Worm (Caenorhabditis elegans) whole organism, L1 larva: Measurements from ENCODE around the gene pqn-16.

Source experiments
- C04F5.9 ChIP-seq: sonication (generic microtip); optimal IDR thresholded peaks from 2 replicates; lab custom pipeline; 2016; ENCODE audit warnings: missing genetic modification characterization, missing compliant biosample characterization
- C16A3.4 ChIP-seq: fragments of 150-350 bp; optimal IDR thresholded peaks from 2 replicates; lab custom pipeline; 2014; ENCODE audit warnings: missing biosample characterization, missing genetic modification characterization
- C34B4.2 ChIP-seq: sonication (generic microtip); optimal IDR thresholded peaks from 2 replicates; lab custom pipeline; 2017; ENCODE audit warnings: mild to moderate bottlenecking, missing genetic modification characterization, missing compliant biosample characterization
- aly-2 ChIP-seq: fragments of 150-350 bp; optimal IDR thresholded peaks from 2 replicates; lab custom pipeline; 2014; ENCODE audit warnings: missing biosample characterization, missing genetic modification characterization
- ama-1 ChIP-seq: fragments of 150-350 bp; optimal IDR thresholded peaks from 2 replicates; lab custom pipeline; 2014
- ceh-63 ChIP-seq: fragments of 200-800 bp; sonication (Bioruptor generic); optimal IDR thresholded peaks from 2 replicates; lab custom pipeline; 2018; ENCODE audit warnings: mild to moderate bottlenecking, missing genetic modification characterization, missing compliant biosample characterization
- ceh-8 ChIP-seq: fragments of 200-800 bp; sonication (Bioruptor generic); optimal IDR thresholded peaks from 2 replicates; lab custom pipeline; 2018; ENCODE audit warnings: mild to moderate bottlenecking, missing genetic modification characterization, moderate library complexity, missing compliant biosample characterization
- ceh-82 ChIP-seq, 3 experiments: fragments of 150-350 bp in 1 of 3; sonication (generic microtip) in 2 of 3; optimal IDR thresholded peaks; 2 replicates each; lab custom pipeline; 2014 to 2017; ENCODE audit warnings: missing biosample characterization in 3 of 3, missing genetic modification characterization in 3 of 3
- ceh-90 ChIP-seq: sonication (generic microtip); optimal IDR thresholded peaks from 2 replicates; lab custom pipeline; 2016; ENCODE audit warnings: missing genetic modification characterization, missing compliant biosample characterization
- ces-1 ChIP-seq: fragments of 150-350 bp; optimal IDR thresholded peaks from 2 replicates; lab custom pipeline; 2014; ENCODE audit warnings: missing biosample characterization, missing genetic modification reagents, missing genetic modification characterization
- dpl-1 ChIP-seq, 3 experiments: fragments of 150-350 bp in 2 of 3; sonication (generic microtip) in 1 of 3; optimal IDR thresholded peaks; 2 replicates each; lab custom pipeline; 2014 to 2017; ENCODE audit warnings: missing biosample characterization in 3 of 3, missing genetic modification characterization in 3 of 3, missing genetic modification reagents in 3 of 3
- dsc-1 ChIP-seq: sonication (generic microtip); optimal IDR thresholded peaks from 2 replicates; lab custom pipeline; 2016; ENCODE audit warnings: mild to moderate bottlenecking, missing genetic modification characterization, missing compliant biosample characterization
- efl-1 ChIP-seq, 4 experiments: fragments of 150-350 bp; optimal IDR thresholded peaks in 3 of 4; peaks in 1 of 4; 1 replicate in 1 of 4; 2 replicates in 3 of 4; lab custom pipeline; 2014; ENCODE audit warnings: missing biosample characterization in 2 of 4, missing genetic modification characterization in 2 of 4, missing genetic modification reagents in 2 of 4
- elt-3 ChIP-seq, 6 experiments: fragments of 150-350 bp in 1 of 6; sonication (generic microtip); optimal IDR thresholded peaks; 2 replicates each; lab custom pipeline; 2017 to 2018; ENCODE audit warnings: missing biosample characterization in 6 of 6, missing genetic modification characterization in 6 of 6, inconsistent platforms in 1 of 6
- ets-5 ChIP-seq: fragments of 200-800 bp; sonication (Bioruptor generic); IDR thresholded peaks from 2 replicates; pipeline ENCODE4 v1.3.6; 2022; ENCODE audit warnings: missing genetic modification characterization, missing compliant biosample characterization
- fkh-10 ChIP-seq: sonication (generic microtip); optimal IDR thresholded peaks from 2 replicates; lab custom pipeline; 2017; ENCODE audit warnings: missing biosample characterization, missing genetic modification reagents, missing genetic modification characterization
- fkh-4 ChIP-seq: sonication (generic microtip); optimal IDR thresholded peaks from 2 replicates; lab custom pipeline; 2016; ENCODE audit warnings: missing compliant biosample characterization, missing genetic modification characterization, borderline replicate concordance
- fkh-8 ChIP-seq: sonication (generic microtip); optimal IDR thresholded peaks from 2 replicates; lab custom pipeline; 2016; ENCODE audit warnings: mild to moderate bottlenecking, missing genetic modification characterization, missing compliant biosample characterization
- hlh-17 ChIP-seq: fragments of 200-800 bp; sonication (Bioruptor generic); optimal IDR thresholded peaks from 2 replicates; lab custom pipeline; 2018; ENCODE audit warnings: missing genetic modification characterization, mild to moderate bottlenecking, missing compliant biosample characterization, moderate library complexity, borderline replicate concordance
- hpl-2 ChIP-seq: fragments of 150-350 bp; optimal IDR thresholded peaks from 2 replicates; lab custom pipeline; 2014; ENCODE audit warnings: missing biosample characterization, missing genetic modification reagents, missing genetic modification characterization
- isw-1 ChIP-seq: fragments of 200-800 bp; sonication (Bioruptor generic); IDR thresholded peaks from 2 replicates; pipeline ENCODE4 v1.3.6; 2022; ENCODE audit warnings: missing genetic modification characterization, missing compliant biosample characterization
- jun-1 ChIP-seq: fragments of 150-350 bp; optimal IDR thresholded peaks from 2 replicates; lab custom pipeline; 2014; ENCODE audit warnings: missing biosample characterization, missing genetic modification reagents, missing genetic modification characterization
- lin-13 ChIP-seq: fragments of 150-350 bp; optimal IDR thresholded peaks from 2 replicates; lab custom pipeline; 2014; ENCODE audit warnings: missing biosample characterization, missing genetic modification reagents, missing genetic modification characterization
- lin-14 ChIP-seq: fragments of 200-800 bp; sonication (Bioruptor generic); optimal IDR thresholded peaks from 2 replicates; lab custom pipeline; 2018; ENCODE audit warnings: mild to moderate bottlenecking, missing genetic modification characterization, moderate library complexity, missing compliant biosample characterization
- lin-15B ChIP-seq: fragments of 150-350 bp; sonication (generic microtip); optimal IDR thresholded peaks from 3 replicates; lab custom pipeline; 2014; ENCODE audit warnings: missing biosample characterization, missing genetic modification characterization
- lin-35 ChIP-seq, 2 experiments: fragments of 150-350 bp; optimal IDR thresholded peaks; 2 replicates each; lab custom pipeline; 2014; ENCODE audit warnings: missing biosample characterization in 2 of 2, missing genetic modification characterization in 2 of 2, missing genetic modification reagents in 2 of 2
- lir-3 ChIP-seq: sonication (generic microtip); optimal IDR thresholded peaks from 2 replicates; lab custom pipeline; 2016; ENCODE audit warnings: mild to moderate bottlenecking, missing genetic modification characterization, moderate library complexity, missing compliant biosample characterization; ENCODE audit not compliant: poor library complexity
- mab-9 ChIP-seq: fragments of 200-800 bp; sonication (Bioruptor generic); IDR thresholded peaks from 2 replicates; pipeline ENCODE4 v1.3.6; 2022; ENCODE audit warnings: missing genetic modification reagents, missing genetic modification characterization, missing compliant biosample characterization
- mdl-1 ChIP-seq, 2 experiments: fragments of 150-350 bp; optimal IDR thresholded peaks; 2 replicates each; lab custom pipeline; 2014 to 2017; ENCODE audit warnings: missing biosample characterization in 2 of 2, missing genetic modification characterization in 2 of 2, inconsistent platforms in 1 of 2
- nhr-11 ChIP-seq: fragments of 150-350 bp; optimal IDR thresholded peaks from 2 replicates; lab custom pipeline; 2014; ENCODE audit warnings: missing biosample characterization, missing genetic modification characterization
- nhr-12 ChIP-seq: sonication (generic microtip); optimal IDR thresholded peaks from 2 replicates; lab custom pipeline; 2017; ENCODE audit warnings: missing biosample characterization, missing genetic modification characterization
- nhr-19 ChIP-seq: fragments of 200-800 bp; sonication (Bioruptor generic); conservative IDR thresholded peaks from 2 replicates; pipeline ENCODE4 v1.3.6; 2022; ENCODE audit warnings: missing genetic modification characterization, missing compliant biosample characterization
- nhr-20 ChIP-seq: sonication (generic microtip); optimal IDR thresholded peaks from 2 replicates; lab custom pipeline; 2016; ENCODE audit warnings: mild to moderate bottlenecking, missing genetic modification characterization, missing compliant biosample characterization
- nhr-237 ChIP-seq: fragments of 150-350 bp; optimal IDR thresholded peaks from 2 replicates; lab custom pipeline; 2014; ENCODE audit warnings: missing biosample characterization, missing genetic modification characterization
- nhr-28 ChIP-seq: fragments of 150-350 bp; optimal IDR thresholded peaks from 2 replicates; lab custom pipeline; 2014; ENCODE audit warnings: missing biosample characterization, missing genetic modification characterization
- nhr-47 ChIP-seq: sonication (generic microtip); optimal IDR thresholded peaks from 2 replicates; lab custom pipeline; 2016; ENCODE audit warnings: mild to moderate bottlenecking, missing genetic modification characterization, moderate library complexity, missing compliant biosample characterization
- nhr-71 ChIP-seq: sonication (generic microtip); optimal IDR thresholded peaks from 2 replicates; lab custom pipeline; 2016; ENCODE audit warnings: mild to moderate bottlenecking, missing genetic modification characterization, moderate library complexity, missing compliant biosample characterization
- nhr-84 ChIP-seq: sonication (generic microtip); optimal IDR thresholded peaks from 2 replicates; lab custom pipeline; 2017; ENCODE audit warnings: missing biosample characterization, missing genetic modification characterization
- nhr-85 ChIP-seq: sonication (generic microtip); peaks from one replicate; lab custom pipeline; 2016; ENCODE audit warnings: missing genetic modification characterization, inconsistent platforms, missing compliant biosample characterization
- nhr-90 ChIP-seq: sonication (generic microtip); optimal IDR thresholded peaks from 2 replicates; lab custom pipeline; 2016; ENCODE audit warnings: mild to moderate bottlenecking, missing genetic modification characterization, missing compliant biosample characterization; ENCODE audit not compliant: poor library complexity
- pag-3 ChIP-seq: sonication (generic microtip); optimal IDR thresholded peaks from 2 replicates; lab custom pipeline; 2017; ENCODE audit warnings: missing genetic modification characterization, mild to moderate bottlenecking, missing compliant biosample characterization, antibody characterized with exemption, borderline replicate concordance; ENCODE audit not compliant: insufficient read depth
- skn-1 ChIP-seq: fragments of 150-350 bp; optimal IDR thresholded peaks from 2 replicates; lab custom pipeline; 2014; ENCODE audit warnings: missing biosample characterization, missing genetic modification characterization
- snu-23 ChIP-seq: sonication (generic microtip); optimal IDR thresholded peaks from 2 replicates; lab custom pipeline; 2016; ENCODE audit warnings: missing genetic modification characterization, missing compliant biosample characterization
- sox-4 ChIP-seq: sonication (generic microtip); optimal IDR thresholded peaks from 2 replicates; lab custom pipeline; 2016; ENCODE audit warnings: missing genetic modification characterization, missing compliant biosample characterization
- tbx-2 ChIP-seq: sonication (generic microtip); optimal IDR thresholded peaks from 2 replicates; lab custom pipeline; 2016; ENCODE audit warnings: missing genetic modification characterization, missing compliant biosample characterization
- unc-98 ChIP-seq: fragments of 200-800 bp; sonication (Bioruptor generic); IDR thresholded peaks from 2 replicates; pipeline ENCODE4 v1.3.6; 2022; ENCODE audit warnings: missing genetic modification characterization, missing compliant biosample characterization
- vab-15 ChIP-seq: sonication (generic microtip); optimal IDR thresholded peaks from 2 replicates; lab custom pipeline; 2017; ENCODE audit warnings: missing genotype, mild to moderate bottlenecking, missing genetic modification characterization, missing compliant biosample characterization
- xbp-1 ChIP-seq: sonication (generic microtip); optimal IDR thresholded peaks from 2 replicates; lab custom pipeline; 2016; ENCODE audit warnings: missing genetic modification characterization, missing compliant biosample characterization
- ztf-11 ChIP-seq, 2 experiments: sonication (generic microtip); optimal IDR thresholded peaks; 2 replicates each; lab custom pipeline; 2016 to 2017; ENCODE audit warnings: missing genetic modification characterization in 2 of 2, missing biosample characterization in 1 of 2, missing compliant biosample characterization in 1 of 2

pqn-16 gene

DNA sequence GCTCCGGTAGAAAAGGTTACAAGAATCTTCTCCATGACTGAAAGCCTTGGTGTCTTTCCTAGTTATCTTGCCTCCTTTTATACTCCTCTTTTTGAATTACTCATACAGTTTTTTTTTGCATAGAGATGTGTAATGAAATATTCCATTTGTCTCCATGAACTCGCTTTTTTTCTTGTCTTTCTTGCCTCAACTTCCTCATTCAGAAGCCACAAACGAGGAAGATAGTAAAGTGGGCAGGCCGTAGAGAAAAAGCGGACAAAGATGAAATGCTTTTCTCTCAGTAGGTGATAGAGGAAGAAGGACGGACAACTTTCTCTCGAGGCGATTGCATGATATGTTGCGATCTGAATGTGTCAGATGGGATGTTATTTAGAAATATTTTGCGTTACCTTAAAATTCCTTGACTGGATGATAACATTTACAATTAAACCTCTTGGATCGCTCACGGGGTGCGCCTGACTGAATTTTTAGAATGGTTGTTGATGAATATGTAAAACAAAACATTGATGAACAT, 10.9 kb upstream of the pqn-16 start, which contains the start of gene col-145 (continued):
- TF ChIP-seq nhr-12 (no peak), elt-3 (tag; optimal IDR thresholded peaks at IDR 0.05; lab: Kevin White, UChicago) (peak in 1 of 6 experiments; percentile 6), tbx-2 (tag; lab: Kevin White, UChicago) (no peak), lir-3 (tag; lab: Kevin White, UChicago) (no peak), isw-1 (GFP tag; lab: Robert Waterston, UW) (no peak), nhr-85 (peak; percentile 5), fkh-4 (tag; lab: Kevin White, UChicago) (no peak), dsc-1 (tag; lab: Kevin White, UChicago) (no peak), nhr-11 (no peak), hpl-2 (no peak), ces-1 (GFP tag; lab: Kevin White, UChicago) (no peak), lin-13 (no peak), nhr-90 (no peak), unc-98 (GFP tag; lab: Robert Waterston, UW) (no peak), fkh-10 (no peak), pag-3 (tag; lab: Kevin White, UChicago) (no peak)

DNA sequence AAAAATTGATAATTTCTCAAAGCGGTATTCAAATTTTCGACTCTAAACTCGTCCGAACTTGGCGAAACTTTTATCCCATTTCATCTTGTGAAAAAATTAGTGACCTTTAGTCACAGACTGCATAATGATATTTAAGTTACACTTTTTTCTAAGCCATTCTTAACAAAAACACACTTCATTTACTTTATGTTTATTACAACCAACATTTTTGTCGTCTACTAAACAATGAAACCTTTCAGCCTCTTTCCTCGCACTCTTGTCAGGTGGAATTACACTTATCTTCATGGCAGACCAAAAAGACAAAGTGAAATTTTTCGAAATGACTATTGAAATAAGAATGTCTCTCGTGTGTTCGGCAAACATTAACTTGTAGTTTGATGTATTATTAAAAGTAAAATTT, 10.0 kb upstream of the pqn-16 start:
- TF ChIP-seq nhr-11 (no peak), vab-15 (tag; lab: Kevin White, UChicago) (no peak), C16A3.4 (tag; lab: Kevin White, UChicago) (no peak), nhr-237 (no peak), ztf-11 (tag; optimal IDR thresholded peaks at IDR 0.05; lab: Kevin White, UChicago) (no peak), nhr-71 (tag; lab: Kevin White, UChicago) (peak; percentile 50), nhr-84 (no peak), dsc-1 (tag; lab: Kevin White, UChicago) (no peak), C34B4.2 (no peak), ceh-63 (no peak), nhr-20 (tag; lab: Kevin White, UChicago) (no peak), nhr-19 (GFP tag; lab: Robert Waterston, UW) (0 out of 2 replicates have a peak, but pooled peaks have one; percentile 5), ceh-90 (tag; lab: Kevin White, UChicago) (no peak), C04F5.9 (tag; lab: Kevin White, UChicago) (no peak), fkh-8 (no peak), nhr-85 (peak; percentile 70), sox-4 (tag; lab: Kevin White, UChicago) (no peak), ceh-8 (GFP tag; lab: Kevin White, UChicago) (no peak), aly-2 (tag; lab: Kevin White, UChicago) (peak; percentile 54), dpl-1 (GFP tag; optimal IDR thresholded peaks at IDR 0.05; lab: Kevin White, UChicago) (no peak), hlh-17 (GFP tag; lab: Kevin White, UChicago) (no peak), lin-15B (no peak), lin-14 (GFP tag; lab: Kevin White, UChicago) (peak; percentile 6), lin-35 (GFP tag; optimal IDR thresholded peaks at IDR 0.05; lab: Kevin White, UChicago) (no peak), nhr-90 (peak; percentile 10), fkh-10 (no peak), xbp-1 (tag; lab: Kevin White, UChicago) (no peak), efl-1 (optimal IDR thresholded peaks at IDR 0.05; lab: Kevin White, UChicago) (peak in 1 of 2 experiments; percentile 11), efl-1 (GFP tag; optimal IDR thresholded peaks at IDR 0.05 in 1 of 2; lab: Kevin White, UChicago) (no peak), ets-5 (GFP tag; lab: Robert Waterston, UW) (no peak), ceh-82 (tag; optimal IDR thresholded peaks at IDR 0.05; lab: Kevin White, UChicago) (no peak), skn-1 (tag; lab: Kevin White, UChicago) (no peak), nhr-47 (tag; lab: Kevin White, UChicago) (peak; percentile 21), snu-23 (no peak), nhr-28 (no peak), elt-3 (tag; optimal IDR thresholded peaks at IDR 0.05; lab: Kevin White, UChicago) (peak in 2 of 6 experiments; percentile 35 to 46), fkh-4 (tag; lab: Kevin White, UChicago) (no peak), mab-9 (no peak), ama-1 (lab: Kevin White, UChicago) (peak; percentile 73), pag-3 (tag; lab: Kevin White, UChicago) (no peak), jun-1 (tag; lab: Kevin White, UChicago) (peak; percentile 42), mdl-1 (tag; optimal IDR thresholded peaks at IDR 0.05; lab: Kevin White, UChicago) (no peak)
